Worm (Caenorhabditis elegans) whole organism, young adult: Measurements from ENCODE around the gene F54D12.8.
A peak's percentile ranks its signal among the peaks of the same experiment; 100 is the strongest.

ENCODE experiments used
- B0019.2 ChIP-seq: fragments of 200-800 bp; sonication (Bioruptor generic); conservative IDR thresholded peaks from 2 replicates; pipeline ENCODE4 v1.3.6; 2022; ENCODE audit warnings: missing genetic modification reagents, missing genetic modification characterization, missing compliant biosample characterization
- B0261.1 ChIP-seq: sonication (generic microtip); optimal IDR thresholded peaks from 2 replicates; lab custom pipeline; 2016; ENCODE audit warnings: mild to moderate bottlenecking, missing genetic modification characterization, moderate library complexity, missing compliant biosample characterization
- B0336.3 ChIP-seq: fragments of 200-800 bp; sonication (Bioruptor generic); IDR thresholded peaks from 2 replicates; pipeline ENCODE4 v1.3.6; 2022; ENCODE audit warnings: missing genetic modification characterization, missing compliant biosample characterization
- C06A6.2 ChIP-seq: fragments of 200-800 bp; sonication (Bioruptor generic); conservative IDR thresholded peaks from 2 replicates; pipeline ENCODE4 v1.3.6; 2022; ENCODE audit warnings: missing genetic modification characterization, missing compliant biosample characterization
- D2030.7 ChIP-seq: fragments of 200-800 bp; sonication (Bioruptor generic); IDR thresholded peaks from 2 replicates; pipeline ENCODE4 v1.3.6; 2022; ENCODE audit warnings: missing genetic modification reagents, missing genetic modification characterization, missing compliant biosample characterization
- F23B12.7 ChIP-seq: sonication (generic microtip); optimal IDR thresholded peaks from 2 replicates; lab custom pipeline; 2017; ENCODE audit warnings: missing genetic modification characterization, mild to moderate bottlenecking, missing compliant biosample characterization, antibody characterized with exemption, moderate library complexity; ENCODE audit not compliant: insufficient read depth
- F37B4.10 ChIP-seq: fragments of 200-800 bp; sonication (Bioruptor generic); IDR thresholded peaks from 2 replicates; pipeline ENCODE4 v1.3.6; 2022; ENCODE audit warnings: missing genetic modification characterization, missing compliant biosample characterization
- Y53F4B.3 ChIP-seq: fragments of 200-800 bp; sonication (Bioruptor generic); IDR thresholded peaks from 2 replicates; pipeline ENCODE4 v1.3.6; 2022; ENCODE audit warnings: missing genetic modification reagents, missing genetic modification characterization, missing compliant biosample characterization
- Y56A3A.18 ChIP-seq: fragments of 200-800 bp; sonication (Bioruptor generic); IDR thresholded peaks from 2 replicates; pipeline ENCODE4 v1.3.6; 2022; ENCODE audit warnings: missing genetic modification reagents, missing genetic modification characterization, missing compliant biosample characterization
- aptf-2 ChIP-seq: fragments of 200-800 bp; sonication (Bioruptor generic); conservative IDR thresholded peaks from 2 replicates; pipeline ENCODE4 v1.3.6; 2022; ENCODE audit warnings: missing genetic modification reagents, missing genetic modification characterization, missing compliant biosample characterization
- attf-5 ChIP-seq: fragments of 200-800 bp; sonication (Bioruptor generic); optimal IDR thresholded peaks from 2 replicates; lab custom pipeline; 2018; ENCODE audit warnings: mild to moderate bottlenecking, missing genetic modification characterization, missing compliant biosample characterization
- attf-6 ChIP-seq: fragments of 200-800 bp; sonication (Bioruptor generic); IDR thresholded peaks from 2 replicates; pipeline ENCODE4 v1.3.6; 2022; ENCODE audit warnings: missing genetic modification reagents, missing genetic modification characterization, missing compliant biosample characterization
- bed-1 ChIP-seq: fragments of 200-800 bp; sonication (Bioruptor generic); IDR thresholded peaks from 2 replicates; pipeline ENCODE4 v1.3.6; 2022; ENCODE audit warnings: missing genetic modification reagents, missing genetic modification characterization, missing compliant biosample characterization
- ceh-100 ChIP-seq: fragments of 200-800 bp; sonication (Bioruptor generic); IDR thresholded peaks from 2 replicates; pipeline ENCODE4 v1.3.6; 2022; ENCODE audit warnings: missing genetic modification reagents, missing genetic modification characterization, missing compliant biosample characterization
- ceh-40 ChIP-seq: fragments of 200-800 bp; sonication (Bioruptor generic); IDR thresholded peaks from 2 replicates; pipeline ENCODE4 v1.3.6; 2022; ENCODE audit warnings: missing genetic modification characterization, missing compliant biosample characterization
- ceh-58 ChIP-seq: fragments of 200-800 bp; sonication (Bioruptor generic); IDR thresholded peaks from 2 replicates; pipeline ENCODE4 v1.3.6; 2022; ENCODE audit warnings: missing genetic modification characterization, missing compliant biosample characterization
- dox-1 ChIP-seq: fragments of 200-800 bp; sonication (Bioruptor generic); IDR thresholded peaks from 2 replicates; pipeline ENCODE4 v1.3.6; 2022; ENCODE audit warnings: missing genetic modification reagents, missing genetic modification characterization, missing compliant biosample characterization
- egl-18 ChIP-seq: fragments of 200-800 bp; sonication (Bioruptor generic); IDR thresholded peaks from 2 replicates; pipeline ENCODE4 v1.3.6; 2022; ENCODE audit warnings: missing genetic modification reagents, missing genetic modification characterization, missing compliant biosample characterization
- egl-44 ChIP-seq: fragments of 200-800 bp; sonication (Bioruptor generic); IDR thresholded peaks from 2 replicates; pipeline ENCODE4 v1.3.6; 2022; ENCODE audit warnings: missing genetic modification reagents, missing genetic modification characterization, missing compliant biosample characterization
- ekl-4 ChIP-seq: fragments of 200-800 bp; sonication (Bioruptor generic); IDR thresholded peaks from 2 replicates; pipeline ENCODE4 v1.3.6; 2022; ENCODE audit warnings: missing genetic modification reagents, missing genetic modification characterization, missing compliant biosample characterization
- hmg-20 ChIP-seq: fragments of 200-800 bp; sonication (Bioruptor generic); IDR thresholded peaks from 2 replicates; pipeline ENCODE4 v1.3.6; 2022; ENCODE audit warnings: missing genetic modification reagents, missing genetic modification characterization, missing compliant biosample characterization
- lag-1 ChIP-seq: fragments of 200-800 bp; sonication (Bioruptor generic); IDR thresholded peaks from 2 replicates; pipeline ENCODE4 v1.3.6; 2022; ENCODE audit warnings: missing genetic modification reagents, missing genetic modification characterization, missing compliant biosample characterization
- lir-1 ChIP-seq: fragments of 200-800 bp; sonication (Bioruptor generic); conservative IDR thresholded peaks from 2 replicates; pipeline ENCODE4 v1.3.6; 2022; ENCODE audit warnings: missing genetic modification reagents, missing genetic modification characterization, missing compliant biosample characterization
- madf-10 ChIP-seq: sonication (generic microtip); optimal IDR thresholded peaks from 2 replicates; lab custom pipeline; 2016; ENCODE audit warnings: mild to moderate bottlenecking, missing genetic modification characterization, missing compliant biosample characterization
- mes-4 ChIP-seq: sonication (generic microtip); optimal IDR thresholded peaks from 2 replicates; lab custom pipeline; 2016; ENCODE audit warnings: missing genotype, missing genetic modification characterization, missing compliant biosample characterization
- mxl-1 ChIP-seq: sonication (generic microtip); optimal IDR thresholded peaks from 2 replicates; lab custom pipeline; 2016; ENCODE audit warnings: missing genetic modification characterization, missing compliant biosample characterization
- nfya-2 ChIP-seq: fragments of 200-800 bp; sonication (Bioruptor generic); IDR thresholded peaks from 2 replicates; pipeline ENCODE4 v1.3.6; 2022; ENCODE audit warnings: missing genetic modification reagents, missing genetic modification characterization, missing compliant biosample characterization
- nhr-120 ChIP-seq: fragments of 200-800 bp; sonication (Bioruptor generic); IDR thresholded peaks from 2 replicates; pipeline ENCODE4 v1.3.6; 2022; ENCODE audit warnings: missing genetic modification characterization, missing compliant biosample characterization
- nhr-90 ChIP-seq: sonication (generic microtip); optimal IDR thresholded peaks from 2 replicates; lab custom pipeline; 2016; ENCODE audit warnings: missing genotype, mild to moderate bottlenecking, missing genetic modification characterization, missing compliant biosample characterization
- snpc-4 ChIP-seq, 5 experiments: fragments of 150-350 bp in 1 of 5; sonication (generic microtip) in 4 of 5; optimal IDR thresholded peaks; 2 replicates each; lab custom pipeline; 2014 to 2018; ENCODE audit warnings: missing genetic modification characterization in 5 of 5, missing biosample characterization in 3 of 5, antibody characterized with exemption in 2 of 5, mild to moderate bottlenecking in 2 of 5, missing compliant biosample characterization in 2 of 5, missing genotype in 2 of 5, moderate library complexity in 2 of 5, missing genetic modification reagents in 1 of 5
- somi-1 ChIP-seq: fragments of 200-800 bp; sonication (Bioruptor generic); optimal IDR thresholded peaks from 2 replicates; lab custom pipeline; 2018; ENCODE audit warnings: mild to moderate bottlenecking, missing genetic modification characterization, missing compliant biosample characterization
- tlf-1 ChIP-seq: fragments of 200-800 bp; sonication (Bioruptor generic); optimal IDR thresholded peaks from 2 replicates; lab custom pipeline; 2018; ENCODE audit warnings: mild to moderate bottlenecking, missing genetic modification characterization, missing compliant biosample characterization
- unc-130 ChIP-seq: sonication (generic microtip); optimal IDR thresholded peaks from 2 replicates; lab custom pipeline; 2016; ENCODE audit warnings: missing genetic modification reagents, missing genetic modification characterization, missing compliant biosample characterization
- zfh-2 ChIP-seq: fragments of 200-800 bp; sonication (Bioruptor generic); conservative IDR thresholded peaks from 2 replicates; pipeline ENCODE4 v1.3.6; 2022; ENCODE audit warnings: missing genetic modification reagents, missing genetic modification characterization, missing compliant biosample characterization

The F54D12.8 gene

ce11 chrII:1437449-1438335, 39.9 kb upstream of the F54D12.8 start, which contains the start of gene nol-6 (continued):
- TF ChIP-seq nfya-2 (no peak), attf-5 (no peak), tlf-1 (GFP tag; lab: Kevin White, UChicago) (no peak), hmg-20 (GFP tag; lab: Robert Waterston, UW) (no peak), F23B12.7 (tag; lab: Kevin White, UChicago) (no peak), mes-4 (tag; lab: Kevin White, UChicago) (no peak), D2030.7 (GFP tag; lab: Robert Waterston, UW) (peak; percentile 74), somi-1 (GFP tag; lab: Kevin White, UChicago) (no peak), C06A6.2 (GFP tag; lab: Robert Waterston, UW) (no peak), Y53F4B.3 (GFP tag; lab: Robert Waterston, UW) (no peak), aptf-2 (GFP tag; lab: Robert Waterston, UW) (no peak)

- TF ChIP-seq nhr-120 (GFP tag; lab: Robert Waterston, UW): no peak
- TF ChIP-seq ceh-58 (GFP tag; lab: Robert Waterston, UW): no peak
- no peak for TF ChIP-seq B0019.2 (GFP tag; lab: Robert Waterston, UW)
- TF ChIP-seq attf-6 (GFP tag; lab: Robert Waterston, UW): no peak
- TF ChIP-seq zfh-2: peak; percentile 45
- no peak for TF ChIP-seq ceh-100 (GFP tag; lab: Robert Waterston, UW)
- no peak for TF ChIP-seq bed-1
Observed at ce11 chrII:1436715-1437114, 38.9 kb upstream of the F54D12.8 start.

ce11 chrII:1423660-1424059, 25.8 kb upstream of the F54D12.8 start, which contains the start of gene Y51H7C.10:
Y51H7C.10 (minus strand) TSS chrII:1423760.
- TF ChIP-seq F23B12.7 (tag; lab: Kevin White, UChicago): no peak
- no peak for TF ChIP-seq mxl-1 (tag; lab: Kevin White, UChicago)
- no peak for TF ChIP-seq hmg-20 (GFP tag; lab: Robert Waterston, UW)
- no peak for TF ChIP-seq lag-1
- no peak for TF ChIP-seq snpc-4 (GFP tag; optimal IDR thresholded peaks at IDR 0.05; lab: Kevin White, UChicago)
- no peak for TF ChIP-seq snpc-4 (tag; optimal IDR thresholded peaks at IDR 0.05; lab: Kevin White, UChicago)
- TF ChIP-seq egl-18 (GFP tag; lab: Robert Waterston, UW): no peak
- no peak for TF ChIP-seq dox-1 (GFP tag; lab: Robert Waterston, UW)
- TF ChIP-seq ceh-40: no peak
- TF ChIP-seq B0261.1: no peak
- no peak for TF ChIP-seq unc-130 (GFP tag; lab: Kevin White, UChicago)
- TF ChIP-seq egl-44 (GFP tag; lab: Robert Waterston, UW): no peak
- TF ChIP-seq B0019.2 (GFP tag; lab: Robert Waterston, UW): no peak
- no peak for TF ChIP-seq nhr-90 (tag; lab: Kevin White, UChicago)
- TF ChIP-seq somi-1 (GFP tag; lab: Kevin White, UChicago): no peak

ce11 chrII:1420806-1421463, 23.1 kb upstream of the F54D12.8 start:
- no peak for TF ChIP-seq madf-10 (tag; lab: Kevin White, UChicago)
- no peak for TF ChIP-seq mxl-1 (tag; lab: Kevin White, UChicago)
- no peak for TF ChIP-seq F37B4.10
- no peak for TF ChIP-seq B0336.3 (GFP tag; lab: Robert Waterston, UW)
- TF ChIP-seq lir-1 (GFP tag; lab: Robert Waterston, UW): no peak
- TF ChIP-seq Y56A3A.18 (GFP tag; lab: Robert Waterston, UW): no peak
- TF ChIP-seq ekl-4 (GFP tag; lab: Robert Waterston, UW): no peak
- TF ChIP-seq, all 124 proteins: peak for 0
